Fruit fly (Drosophila melanogaster): ENCODE measurements around the gene CG2924.

CG2924 gene

dm6 chrX:2301613-2302522, 31.3 kb upstream of the CG2924 start (continued):
- peak; percentile 83 for TF ChIP-seq HHEX (GFP tag; optimal IDR thresholded peaks at IDR 0.05)
- peak; percentile 62 for TF ChIP-seq CG6683 (GFP tag; optimal IDR thresholded peaks at IDR 0.05)
- TF ChIP-seq CG13287 (GFP tag; IDR thresholded peaks at IDR 0.05; ENCODE audit: partially characterized antibody) = no peak
- TF ChIP-seq sima (GFP tag; optimal IDR thresholded peaks at IDR 0.05) = no peak
- TF ChIP-seq Nf-YC (tag; optimal IDR thresholded peaks at IDR 0.05) = peak; percentile 58
- peak; percentile 61 for TF ChIP-seq ap (GFP tag; IDR thresholded peaks at IDR 0.05)
- TF ChIP-seq CG14050 (GFP tag; IDR thresholded peaks at IDR 0.05) = peak; percentile 72
- TF ChIP-seq CG4360 (GFP tag; IDR thresholded peaks at IDR 0.05) = peak; percentile 41
- peak; percentile 90 for TF ChIP-seq nmo (GFP tag; optimal IDR thresholded peaks at IDR 0.05)
- peak; percentile 49 for TF ChIP-seq Nf-YB (GFP tag; optimal IDR thresholded peaks at IDR 0.05)
- peak; percentile 67 for TF ChIP-seq CG8359 (GFP tag; optimal IDR thresholded peaks at IDR 0.05; ENCODE audit: borderline replicate concordance)
- TF ChIP-seq CG3281 (GFP tag; optimal IDR thresholded peaks at IDR 0.05) = peak; percentile 79
- TF ChIP-seq CG9817 (tag; optimal IDR thresholded peaks at IDR 0.05) = peak; percentile 77
- peak; percentile 70 for TF ChIP-seq disco-r (GFP tag; optimal IDR thresholded peaks at IDR 0.05)
- peak; percentile 81 for TF ChIP-seq HLH54F (GFP tag; optimal IDR thresholded peaks at IDR 0.05)
- TF ChIP-seq CG9727 (GFP tag; optimal IDR thresholded peaks at IDR 0.05) = peak; percentile 81
- TF ChIP-seq Side (GFP tag; optimal IDR thresholded peaks at IDR 0.05) = peak; percentile 78
- peak; percentile 75 for TF ChIP-seq Chrac-16 (GFP tag; optimal IDR thresholded peaks at IDR 0.05)
- TF ChIP-seq knrl (GFP tag; IDR thresholded peaks at IDR 0.05; ENCODE audit: partially characterized antibody) = no peak
- TF ChIP-seq ewg (GFP tag; optimal IDR thresholded peaks at IDR 0.05) = peak; percentile 75
- peak; percentile 82 for TF ChIP-seq CG17359 (tag; optimal IDR thresholded peaks at IDR 0.05)
- peak; percentile 89 for TF ChIP-seq Antp (GFP tag; optimal IDR thresholded peaks at IDR 0.05)
- TF ChIP-seq croc (GFP tag; conservative IDR thresholded peaks at IDR 0.05) = peak; percentile 81
- peak; percentile 54 for TF ChIP-seq Dip3 (GFP tag; optimal IDR thresholded peaks at IDR 0.05)
- peak; percentile 74 for TF ChIP-seq jing (GFP tag; optimal IDR thresholded peaks at IDR 0.05)
- TF ChIP-seq CG10366 (GFP tag; IDR thresholded peaks at IDR 0.05) = peak; percentile 68
- peak; percentile 73 for TF ChIP-seq B-H1 (GFP tag; IDR thresholded peaks at IDR 0.05)
- peak; percentile 82; the same call in 2 of the 3 replicates for TF ChIP-seq tgo (GFP tag; IDR thresholded peaks at IDR 0.05)
- peak; percentile 75 for TF ChIP-seq CG1602 (GFP tag; optimal IDR thresholded peaks at IDR 0.05)
- TF ChIP-seq CG8281 (tag; optimal IDR thresholded peaks at IDR 0.05) = peak; percentile 46
- peak; percentile 79 for TF ChIP-seq CG13296 (GFP tag; optimal IDR thresholded peaks at IDR 0.05)
- peak; percentile 72 for TF ChIP-seq Usf (GFP tag; optimal IDR thresholded peaks at IDR 0.05)
- no peak for TF ChIP-seq yki (optimal IDR thresholded peaks at IDR 0.05)
- peak; percentile 81 for TF ChIP-seq caup (GFP tag; optimal IDR thresholded peaks at IDR 0.05; ENCODE audit: severe bottlenecking)
- peak; percentile 58 for TF ChIP-seq Max (GFP tag; optimal IDR thresholded peaks at IDR 0.05)
- peak; percentile 61 for TF ChIP-seq D19B (GFP tag; optimal IDR thresholded peaks at IDR 0.05)
- TF ChIP-seq CG33557 (GFP tag; optimal IDR thresholded peaks at IDR 0.05) = peak; percentile 62
- TF ChIP-seq Trl (optimal IDR thresholded peaks at IDR 0.05) = no peak
- TF ChIP-seq Trl (GFP tag; optimal IDR thresholded peaks at IDR 0.05) = peak; percentile 86
- no peak for TF ChIP-seq hb (GFP tag; IDR thresholded peaks at IDR 0.05; ENCODE audit: partially characterized antibody)
- peak; percentile 62 for TF ChIP-seq CG15514 (GFP tag; optimal IDR thresholded peaks at IDR 0.05)
- peak; percentile 67; the same call in 1 of the 2 replicates for TF ChIP-seq CG1024 (GFP tag; IDR thresholded peaks at IDR 0.05)
- TF ChIP-seq CG14441 (GFP tag; IDR thresholded peaks at IDR 0.05) = peak; percentile 87
- peak; percentile 85 for TF ChIP-seq Awh (GFP tag; IDR thresholded peaks at IDR 0.05)
- no peak for TF ChIP-seq cas (GFP tag; IDR thresholded peaks at IDR 0.05)
- TF ChIP-seq run (tag; optimal IDR thresholded peaks at IDR 0.05) = peak; percentile 64
- no peak for TF ChIP-seq Doc3 (GFP tag; IDR thresholded peaks at IDR 0.05; ENCODE audit: partially characterized antibody)
- peak; percentile 87 for TF ChIP-seq phol (tag; optimal IDR thresholded peaks at IDR 0.05)

Measured in whole organism, embryonic.